Worm (Caenorhabditis elegans) whole organism, L1 larva: ENCODE results near the gene T03G11.9.

Experiments used
- C16A3.4 ChIP-seq: fragments of 150-350 bp; optimal IDR thresholded peaks from 2 replicates; lab custom pipeline; 2014; ENCODE audit warnings: missing biosample characterization, missing genetic modification characterization
- C34B4.2 ChIP-seq: sonication (generic microtip); optimal IDR thresholded peaks from 2 replicates; lab custom pipeline; 2017; ENCODE audit warnings: mild to moderate bottlenecking, missing genetic modification characterization, missing compliant biosample characterization
- aha-1 ChIP-seq: fragments of 150-350 bp; optimal IDR thresholded peaks from 2 replicates; lab custom pipeline; 2014; ENCODE audit warnings: missing biosample characterization, missing genetic modification characterization
- aly-2 ChIP-seq: fragments of 150-350 bp; optimal IDR thresholded peaks from 2 replicates; lab custom pipeline; 2014; ENCODE audit warnings: missing biosample characterization, missing genetic modification characterization
- ama-1 ChIP-seq: fragments of 150-350 bp; optimal IDR thresholded peaks from 2 replicates; lab custom pipeline; 2014
- blmp-1 ChIP-seq: fragments of 150-350 bp; optimal IDR thresholded peaks from 2 replicates; lab custom pipeline; 2014; ENCODE audit warnings: missing biosample characterization, missing genetic modification characterization
- ceh-8 ChIP-seq: fragments of 200-800 bp; sonication (Bioruptor generic); optimal IDR thresholded peaks from 2 replicates; lab custom pipeline; 2018; ENCODE audit warnings: mild to moderate bottlenecking, missing genetic modification characterization, moderate library complexity, missing compliant biosample characterization
- ceh-88 ChIP-seq: fragments of 200-800 bp; sonication (Bioruptor generic); IDR thresholded peaks from 2 replicates; pipeline ENCODE4 v1.3.6; 2022; ENCODE audit warnings: missing genetic modification characterization, missing compliant biosample characterization
- ceh-90 ChIP-seq: sonication (generic microtip); optimal IDR thresholded peaks from 2 replicates; lab custom pipeline; 2016; ENCODE audit warnings: missing genetic modification characterization, missing compliant biosample characterization
- ets-5 ChIP-seq: fragments of 200-800 bp; sonication (Bioruptor generic); IDR thresholded peaks from 2 replicates; pipeline ENCODE4 v1.3.6; 2022; ENCODE audit warnings: missing genetic modification characterization, missing compliant biosample characterization
- fkh-10 ChIP-seq: sonication (generic microtip); optimal IDR thresholded peaks from 2 replicates; lab custom pipeline; 2017; ENCODE audit warnings: missing biosample characterization, missing genetic modification reagents, missing genetic modification characterization
- fkh-4 ChIP-seq: sonication (generic microtip); optimal IDR thresholded peaks from 2 replicates; lab custom pipeline; 2016; ENCODE audit warnings: missing compliant biosample characterization, missing genetic modification characterization, borderline replicate concordance
- hlh-4 ChIP-seq: sonication (generic microtip); optimal IDR thresholded peaks from 2 replicates; lab custom pipeline; 2016; ENCODE audit warnings: mild to moderate bottlenecking, missing genetic modification characterization, missing compliant biosample characterization
- irx-1 ChIP-seq: sonication (generic microtip); optimal IDR thresholded peaks from 2 replicates; lab custom pipeline; 2016; ENCODE audit warnings: missing genetic modification characterization, missing compliant biosample characterization
- isw-1 ChIP-seq: fragments of 200-800 bp; sonication (Bioruptor generic); IDR thresholded peaks from 2 replicates; pipeline ENCODE4 v1.3.6; 2022; ENCODE audit warnings: missing genetic modification characterization, missing compliant biosample characterization
- lin-13 ChIP-seq: fragments of 150-350 bp; optimal IDR thresholded peaks from 2 replicates; lab custom pipeline; 2014; ENCODE audit warnings: missing biosample characterization, missing genetic modification reagents, missing genetic modification characterization
- lin-14 ChIP-seq: fragments of 200-800 bp; sonication (Bioruptor generic); optimal IDR thresholded peaks from 2 replicates; lab custom pipeline; 2018; ENCODE audit warnings: mild to moderate bottlenecking, missing genetic modification characterization, moderate library complexity, missing compliant biosample characterization
- lin-35 ChIP-seq, 2 experiments: fragments of 150-350 bp; optimal IDR thresholded peaks; 2 replicates each; lab custom pipeline; 2014; ENCODE audit warnings: missing biosample characterization in 2 of 2, missing genetic modification characterization in 2 of 2, missing genetic modification reagents in 2 of 2
- lin-39 ChIP-seq: fragments of 150-350 bp; optimal IDR thresholded peaks from 2 replicates; lab custom pipeline; 2014; ENCODE audit warnings: missing biosample characterization, missing genetic modification reagents, missing genetic modification characterization
- lir-3 ChIP-seq: sonication (generic microtip); optimal IDR thresholded peaks from 2 replicates; lab custom pipeline; 2016; ENCODE audit warnings: mild to moderate bottlenecking, missing genetic modification characterization, moderate library complexity, missing compliant biosample characterization; ENCODE audit not compliant: poor library complexity
- mab-9 ChIP-seq: fragments of 200-800 bp; sonication (Bioruptor generic); IDR thresholded peaks from 2 replicates; pipeline ENCODE4 v1.3.6; 2022; ENCODE audit warnings: missing genetic modification reagents, missing genetic modification characterization, missing compliant biosample characterization
- mdl-1 ChIP-seq, 2 experiments: fragments of 150-350 bp; optimal IDR thresholded peaks; 2 replicates each; lab custom pipeline; 2014 to 2017; ENCODE audit warnings: missing biosample characterization in 2 of 2, missing genetic modification characterization in 2 of 2, inconsistent platforms in 1 of 2
- mef-2 ChIP-seq: fragments of 150-350 bp; optimal IDR thresholded peaks from 2 replicates; lab custom pipeline; 2014; ENCODE audit warnings: missing biosample characterization, missing genetic modification characterization
- nhr-12 ChIP-seq: sonication (generic microtip); optimal IDR thresholded peaks from 2 replicates; lab custom pipeline; 2017; ENCODE audit warnings: missing biosample characterization, missing genetic modification characterization
- nhr-19 ChIP-seq: fragments of 200-800 bp; sonication (Bioruptor generic); conservative IDR thresholded peaks from 2 replicates; pipeline ENCODE4 v1.3.6; 2022; ENCODE audit warnings: missing genetic modification characterization, missing compliant biosample characterization
- nhr-20 ChIP-seq: sonication (generic microtip); optimal IDR thresholded peaks from 2 replicates; lab custom pipeline; 2016; ENCODE audit warnings: mild to moderate bottlenecking, missing genetic modification characterization, missing compliant biosample characterization
- nhr-71 ChIP-seq: sonication (generic microtip); optimal IDR thresholded peaks from 2 replicates; lab custom pipeline; 2016; ENCODE audit warnings: mild to moderate bottlenecking, missing genetic modification characterization, moderate library complexity, missing compliant biosample characterization
- nhr-77 ChIP-seq: fragments of 150-350 bp; optimal IDR thresholded peaks from 2 replicates; lab custom pipeline; 2014; ENCODE audit warnings: missing biosample characterization, missing genetic modification characterization
- nhr-84 ChIP-seq: sonication (generic microtip); optimal IDR thresholded peaks from 2 replicates; lab custom pipeline; 2017; ENCODE audit warnings: missing biosample characterization, missing genetic modification characterization
- nhr-85 ChIP-seq: sonication (generic microtip); peaks from one replicate; lab custom pipeline; 2016; ENCODE audit warnings: missing genetic modification characterization, inconsistent platforms, missing compliant biosample characterization
- nhr-90 ChIP-seq: sonication (generic microtip); optimal IDR thresholded peaks from 2 replicates; lab custom pipeline; 2016; ENCODE audit warnings: mild to moderate bottlenecking, missing genetic modification characterization, missing compliant biosample characterization; ENCODE audit not compliant: poor library complexity
- skn-1 ChIP-seq: fragments of 150-350 bp; optimal IDR thresholded peaks from 2 replicates; lab custom pipeline; 2014; ENCODE audit warnings: missing biosample characterization, missing genetic modification characterization
- sup-37 ChIP-seq: fragments of 200-800 bp; sonication (Bioruptor generic); optimal IDR thresholded peaks from 2 replicates; lab custom pipeline; 2018; ENCODE audit warnings: mild to moderate bottlenecking, missing genetic modification characterization, missing compliant biosample characterization
- swsn-7 ChIP-seq: sonication (generic microtip); optimal IDR thresholded peaks from 2 replicates; lab custom pipeline; 2016; ENCODE audit warnings: missing genetic modification characterization, missing compliant biosample characterization
- tbx-2 ChIP-seq: sonication (generic microtip); optimal IDR thresholded peaks from 2 replicates; lab custom pipeline; 2016; ENCODE audit warnings: missing genetic modification characterization, missing compliant biosample characterization
- tlp-1 ChIP-seq: fragments of 150-350 bp; optimal IDR thresholded peaks from 2 replicates; lab custom pipeline; 2014; ENCODE audit warnings: missing biosample characterization, missing genetic modification characterization
- unc-30 ChIP-seq: sonication (generic microtip); optimal IDR thresholded peaks from 2 replicates; lab custom pipeline; 2017; ENCODE audit warnings: missing biosample characterization, missing genetic modification characterization
- ztf-11 ChIP-seq, 2 experiments: sonication (generic microtip); optimal IDR thresholded peaks; 2 replicates each; lab custom pipeline; 2016 to 2017; ENCODE audit warnings: missing genetic modification characterization in 2 of 2, missing biosample characterization in 1 of 2, missing compliant biosample characterization in 1 of 2

The T03G11.9 gene

ce11 chrX:5210524-5210923 is 26.5 kb downstream of the T03G11.9 start (continued):
- TF ChIP-seq ztf-11 (tag; optimal IDR thresholded peaks at IDR 0.05; lab: Kevin White, UChicago) (no peak), ceh-88 (GFP tag; lab: Robert Waterston, UW) (no peak), aly-2 (tag; lab: Kevin White, UChicago) (no peak), sup-37 (GFP tag; lab: Kevin White, UChicago) (peak; percentile 12), tlp-1 (tag; lab: Kevin White, UChicago) (no peak), lin-14 (GFP tag; lab: Kevin White, UChicago) (peak; percentile 87), skn-1 (tag; lab: Kevin White, UChicago) (peak; percentile 8), mef-2 (tag; lab: Kevin White, UChicago) (no peak), ceh-90 (tag; lab: Kevin White, UChicago) (no peak), isw-1 (GFP tag; lab: Robert Waterston, UW) (no peak), mdl-1 (tag; optimal IDR thresholded peaks at IDR 0.05; lab: Kevin White, UChicago) (no peak), fkh-4 (tag; lab: Kevin White, UChicago) (no peak), hlh-4 (tag; lab: Kevin White, UChicago) (no peak), nhr-77 (tag; lab: Kevin White, UChicago) (peak; percentile 17), nhr-12 (no peak), nhr-71 (tag; lab: Kevin White, UChicago) (peak; percentile 53), tbx-2 (tag; lab: Kevin White, UChicago) (peak; percentile 53), swsn-7 (tag; lab: Kevin White, UChicago) (peak; percentile 45), lin-35 (GFP tag; optimal IDR thresholded peaks at IDR 0.05; lab: Kevin White, UChicago) (peak in 1 of 2 experiments; percentile 0), mab-9 (GFP tag; lab: Robert Waterston, UW) (no peak), nhr-84 (tag; lab: Kevin White, UChicago) (no peak), fkh-10 (peak; percentile 80), C34B4.2 (tag; lab: Kevin White, UChicago) (no peak), unc-30 (tag; lab: Kevin White, UChicago) (no peak), lir-3 (tag; lab: Kevin White, UChicago) (no peak), blmp-1 (tag; lab: Kevin White, UChicago) (no peak), ceh-8 (GFP tag; lab: Kevin White, UChicago) (no peak), nhr-85 (tag; lab: Kevin White, UChicago) (no peak), nhr-90 (tag; lab: Kevin White, UChicago) (no peak), lin-13 (GFP tag; lab: Kevin White, UChicago) (no peak), C16A3.4 (no peak)
- TF ChIP-seq, all 84 proteins: peak for 15

ce11 chrX:5210927-5211655 is 27.1 kb downstream of the T03G11.9 start:
- TF ChIP-seq nhr-12, result no peak
- no peak for TF ChIP-seq irx-1 (tag; lab: Kevin White, UChicago)
- peak; percentile 21; the same call in 1 of the 2 replicates for TF ChIP-seq nhr-19 (GFP tag; lab: Robert Waterston, UW)
- peak; percentile 77 for TF ChIP-seq nhr-85 (tag; lab: Kevin White, UChicago)
- peak; percentile 25 for TF ChIP-seq nhr-20 (tag; lab: Kevin White, UChicago)
- TF ChIP-seq ets-5 (GFP tag; lab: Robert Waterston, UW), result no peak
- TF ChIP-seq blmp-1 (tag; lab: Kevin White, UChicago), result peak; percentile 57
- TF ChIP-seq nhr-90 (tag; lab: Kevin White, UChicago), result peak; percentile 9
- TF ChIP-seq nhr-84 (tag; lab: Kevin White, UChicago), result no peak
- no peak for TF ChIP-seq aha-1 (tag; lab: Kevin White, UChicago)
- TF ChIP-seq lin-39, result no peak
- no peak for TF ChIP-seq ama-1 (lab: Kevin White, UChicago)
- peak in 1 of 2 experiments; percentile 29 for TF ChIP-seq lin-35 (GFP tag; optimal IDR thresholded peaks at IDR 0.05; lab: Kevin White, UChicago)
- TF ChIP-seq, all 84 proteins: peak for 6
